Fruit fly (Drosophila melanogaster): Measurements from ENCODE around the gene Oatp74D.

DNA sequence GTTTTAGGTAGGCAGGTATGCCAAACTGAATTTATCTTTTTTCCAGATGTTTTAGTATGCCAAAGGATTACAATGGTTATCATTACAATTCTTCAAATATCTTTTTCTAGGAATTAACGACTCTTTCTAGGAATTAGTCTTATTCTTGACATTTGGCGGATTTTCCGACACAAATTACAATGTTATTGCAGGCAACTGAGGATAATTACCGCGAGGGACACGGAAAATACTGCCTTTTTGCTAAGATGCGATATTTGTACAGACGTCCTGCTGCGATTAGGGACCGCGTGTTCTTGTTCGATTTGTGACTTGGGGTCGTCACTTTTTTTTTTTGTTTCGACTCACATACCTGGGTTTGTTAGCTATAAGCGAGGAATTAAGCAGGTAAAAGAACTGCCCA lies 68.9 kb downstream of the Oatp74D start:
- TF ChIP-seq h (optimal IDR thresholded peaks at IDR 0.05) = no peak
- TF ChIP-seq psq (optimal IDR thresholded peaks at IDR 0.05) = no peak
- no peak for TF ChIP-seq insv (optimal IDR thresholded peaks at IDR 0.05)
- TF ChIP-seq ttk (optimal IDR thresholded peaks at IDR 0.05) = no peak
- no peak for TF ChIP-seq Myc (optimal IDR thresholded peaks at IDR 0.05)
- no peak for TF ChIP-seq Sin3A (optimal IDR thresholded peaks at IDR 0.05)

Measured in Kc167 (cell line).